Worm (Caenorhabditis elegans): Measurements from ENCODE around the gene C14B9.3.

DNA sequence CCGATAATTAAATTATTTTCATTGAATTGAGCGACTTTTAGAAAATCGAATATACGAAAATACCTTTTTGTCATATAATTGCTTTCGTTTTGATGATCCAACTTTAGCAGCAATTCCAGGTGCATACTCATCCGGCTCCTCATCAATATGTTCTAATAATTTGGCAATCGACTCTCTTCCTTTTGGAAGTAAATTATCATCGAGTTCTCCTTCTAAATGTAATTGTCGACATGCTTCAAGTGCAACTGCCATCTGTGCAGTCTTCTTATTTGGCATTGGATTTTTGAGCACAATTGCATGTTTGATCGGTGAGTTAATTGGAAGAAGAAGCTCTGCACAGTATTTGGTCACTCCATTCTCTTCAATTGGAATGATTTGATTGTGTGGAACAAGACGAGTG is 31.4 kb upstream of the C14B9.3 start:
- TF ChIP-seq him-1 (tag; optimal IDR thresholded peaks at IDR 0.05): no peak
- no peak for TF ChIP-seq dao-5 (tag; optimal IDR thresholded peaks at IDR 0.05)
